Fruit fly (Drosophila melanogaster) whole organism, adult: ENCODE measurements around the gene Duba.

ENCODE experiments used
- CG14711 ChIP-seq: fragments of 200-800 bp; sonication (Bioruptor generic); optimal IDR thresholded peaks from 2 replicates; lab custom pipeline; 2018; ENCODE audit warnings: missing biosample characterization, mild to moderate bottlenecking, missing genetic modification characterization, moderate library complexity
- CG1620 ChIP-seq: fragments of 200-800 bp; sonication (Bioruptor generic); optimal IDR thresholded peaks from 2 replicates; lab custom pipeline; 2016; ENCODE audit warnings: missing biosample characterization, missing genetic modification characterization
- CG33017 ChIP-seq: fragments of 200-800 bp; sonication (Bioruptor generic); optimal IDR thresholded peaks from 2 replicates; lab custom pipeline; 2018; ENCODE audit warnings: missing biosample characterization, mild to moderate bottlenecking, missing genetic modification characterization, moderate library complexity
- Mnt ChIP-seq: fragments of 200-800 bp; sonication (Bioruptor generic); optimal IDR thresholded peaks from 2 replicates; lab custom pipeline; 2016; ENCODE audit warnings: missing biosample characterization, mild to moderate bottlenecking, missing genetic modification characterization
- cnc ChIP-seq, 2 experiments: fragments of >200 bp; optimal IDR thresholded peaks; 2 replicates each; lab custom pipeline; 2017

- TF ChIP-seq Mnt (GFP tag; lab: Kevin White, UChicago) (no peak), cnc (optimal IDR thresholded peaks at IDR 0.05; lab: Kevin White, UChicago) (no peak), CG33017 (tag; lab: Kevin White, UChicago) (no peak), CG1620 (no peak), CG14711 (tag; lab: Kevin White, UChicago) (no peak)
Measured at dm6 chr3L:11560885-11561284, 48.4 kb downstream of the Duba start.
